Worm (Caenorhabditis elegans) whole organism, young adult: Measurements from ENCODE around the gene decr-1.1.
A peak's percentile ranks its signal among the peaks of the same experiment; 100 is the strongest.

ENCODE experiments used
- F22D6.2 ChIP-seq: sonication (generic microtip); optimal IDR thresholded peaks from 2 replicates; lab custom pipeline; 2016; ENCODE audit warnings: mild to moderate bottlenecking, missing genetic modification characterization, missing compliant biosample characterization
- F55B11.4 ChIP-seq: sonication (generic microtip); optimal IDR thresholded peaks from 2 replicates; lab custom pipeline; 2016; ENCODE audit warnings: missing compliant biosample characterization, missing genetic modification characterization, borderline replicate concordance; ENCODE audit not compliant: insufficient read depth
- K12H6.12 ChIP-seq: fragments of 200-800 bp; sonication (Bioruptor generic); optimal IDR thresholded peaks from 2 replicates; lab custom pipeline; 2018; ENCODE audit warnings: mild to moderate bottlenecking, missing genetic modification characterization, missing compliant biosample characterization
- Y56A3A.18 ChIP-seq: fragments of 200-800 bp; sonication (Bioruptor generic); IDR thresholded peaks from 2 replicates; pipeline ENCODE4 v1.3.6; 2022; ENCODE audit warnings: missing genetic modification reagents, missing genetic modification characterization, missing compliant biosample characterization
- akir-1 ChIP-seq: fragments of 200-800 bp; sonication (Bioruptor generic); optimal IDR thresholded peaks from 2 replicates; lab custom pipeline; 2018; ENCODE audit warnings: mild to moderate bottlenecking, missing genetic modification characterization, moderate library complexity, missing compliant biosample characterization
- athp-1 ChIP-seq: sonication (generic microtip); optimal IDR thresholded peaks from 2 replicates; lab custom pipeline; 2017; ENCODE audit warnings: mild to moderate bottlenecking, missing genetic modification characterization, missing compliant biosample characterization
- attf-5 ChIP-seq: fragments of 200-800 bp; sonication (Bioruptor generic); optimal IDR thresholded peaks from 2 replicates; lab custom pipeline; 2018; ENCODE audit warnings: mild to moderate bottlenecking, missing genetic modification characterization, missing compliant biosample characterization
- cebp-1 ChIP-seq, 2 experiments: fragments of 200-800 bp in 1 of 2; sonication (Bioruptor generic) in 1 of 2; sonication (generic microtip) in 1 of 2; IDR thresholded peaks in 1 of 2; optimal IDR thresholded peaks in 1 of 2; 2 replicates each; pipeline versions ENCODE4 v1.3.6 to Lab custom; 2017 to 2022; ENCODE audit warnings: missing compliant biosample characterization in 2 of 2, missing genetic modification characterization in 2 of 2, mild to moderate bottlenecking in 1 of 2, missing genetic modification reagents in 1 of 2, moderate library complexity in 1 of 2
- cebp-2 ChIP-seq: fragments of 200-800 bp; sonication (Bioruptor generic); IDR thresholded peaks from 2 replicates; pipeline ENCODE4 v1.3.6; 2022; ENCODE audit warnings: missing genetic modification characterization, missing compliant biosample characterization
- ceh-27 ChIP-seq: fragments of 200-800 bp; sonication (Bioruptor generic); optimal IDR thresholded peaks from 2 replicates; lab custom pipeline; 2018; ENCODE audit warnings: mild to moderate bottlenecking, missing genetic modification characterization, moderate library complexity, missing compliant biosample characterization
- ceh-91 ChIP-seq: fragments of 200-800 bp; sonication (Bioruptor generic); IDR thresholded peaks from 2 replicates; pipeline ENCODE4 v1.3.6; 2022; ENCODE audit warnings: missing genetic modification reagents, missing genetic modification characterization, missing compliant biosample characterization
- chd-7 ChIP-seq: sonication (generic microtip); optimal IDR thresholded peaks from 2 replicates; lab custom pipeline; 2016; ENCODE audit warnings: mild to moderate bottlenecking, missing genetic modification characterization, moderate library complexity, missing compliant biosample characterization
- dox-1 ChIP-seq: fragments of 200-800 bp; sonication (Bioruptor generic); IDR thresholded peaks from 2 replicates; pipeline ENCODE4 v1.3.6; 2022; ENCODE audit warnings: missing genetic modification reagents, missing genetic modification characterization, missing compliant biosample characterization
- egrh-3 ChIP-seq: fragments of 200-800 bp; sonication (Bioruptor generic); IDR thresholded peaks from 2 replicates; pipeline ENCODE4 v1.3.6; 2022; ENCODE audit warnings: missing genetic modification reagents, missing genetic modification characterization, missing compliant biosample characterization
- ekl-4 ChIP-seq: fragments of 200-800 bp; sonication (Bioruptor generic); IDR thresholded peaks from 2 replicates; pipeline ENCODE4 v1.3.6; 2022; ENCODE audit warnings: missing genetic modification reagents, missing genetic modification characterization, missing compliant biosample characterization
- gei-17 ChIP-seq: fragments of 200-800 bp; sonication (Bioruptor generic); optimal IDR thresholded peaks from 2 replicates; lab custom pipeline; 2018; ENCODE audit warnings: mild to moderate bottlenecking, missing genetic modification characterization, missing compliant biosample characterization
- hmg-1.2 ChIP-seq: fragments of 200-800 bp; sonication (Bioruptor generic); IDR thresholded peaks from 2 replicates; pipeline ENCODE4 v1.3.6; 2022; ENCODE audit warnings: missing genetic modification reagents, missing genetic modification characterization, missing compliant biosample characterization
- lin-35 ChIP-seq, 3 experiments: fragments of 150-350 bp in 2 of 3; sonication (generic microtip) in 1 of 3; optimal IDR thresholded peaks; 2 replicates each; lab custom pipeline; 2014 to 2018; ENCODE audit warnings: missing biosample characterization in 3 of 3, missing genetic modification characterization in 3 of 3, missing genetic modification reagents in 3 of 3
- lir-1 ChIP-seq: fragments of 200-800 bp; sonication (Bioruptor generic); conservative IDR thresholded peaks from 2 replicates; pipeline ENCODE4 v1.3.6; 2022; ENCODE audit warnings: missing genetic modification reagents, missing genetic modification characterization, missing compliant biosample characterization
- madf-6 ChIP-seq: fragments of 200-800 bp; sonication (Bioruptor generic); IDR thresholded peaks from 2 replicates; pipeline ENCODE4 v1.3.6; 2022; ENCODE audit warnings: missing genetic modification reagents, missing genetic modification characterization, missing compliant biosample characterization
- mes-4 ChIP-seq: sonication (generic microtip); optimal IDR thresholded peaks from 2 replicates; lab custom pipeline; 2016; ENCODE audit warnings: missing genotype, missing genetic modification characterization, missing compliant biosample characterization
- nhr-120 ChIP-seq: fragments of 200-800 bp; sonication (Bioruptor generic); IDR thresholded peaks from 2 replicates; pipeline ENCODE4 v1.3.6; 2022; ENCODE audit warnings: missing genetic modification characterization, missing compliant biosample characterization
- nhr-179 ChIP-seq: sonication (generic microtip); optimal IDR thresholded peaks from 2 replicates; lab custom pipeline; 2016; ENCODE audit warnings: mild to moderate bottlenecking, missing genetic modification characterization, missing compliant biosample characterization
- nhr-80 ChIP-seq: sonication (generic microtip); optimal IDR thresholded peaks from 2 replicates; lab custom pipeline; 2016; ENCODE audit warnings: missing genetic modification characterization, missing compliant biosample characterization
- pha-4 ChIP-seq: fragments of 150-350 bp; sonication (generic microtip); optimal IDR thresholded peaks from 2 replicates; lab custom pipeline; 2014; ENCODE audit warnings: missing biosample characterization, missing genetic modification reagents, missing genetic modification characterization
- rcor-1 ChIP-seq: fragments of 200-800 bp; sonication (Bioruptor generic); IDR thresholded peaks from 2 replicates; pipeline ENCODE4 v1.3.6; 2022; ENCODE audit warnings: missing genetic modification reagents, missing genetic modification characterization, missing compliant biosample characterization
- sdz-38 ChIP-seq: sonication (generic microtip); optimal IDR thresholded peaks from 2 replicates; lab custom pipeline; 2016; ENCODE audit warnings: missing genotype, missing genetic modification characterization, missing compliant biosample characterization
- zfh-2 ChIP-seq: fragments of 200-800 bp; sonication (Bioruptor generic); conservative IDR thresholded peaks from 2 replicates; pipeline ENCODE4 v1.3.6; 2022; ENCODE audit warnings: missing genetic modification reagents, missing genetic modification characterization, missing compliant biosample characterization
- ztf-18 ChIP-seq: sonication (generic microtip); optimal IDR thresholded peaks from 2 replicates; lab custom pipeline; 2016; ENCODE audit warnings: missing genotype, mild to moderate bottlenecking, missing genetic modification characterization, missing compliant biosample characterization
- ztf-25 ChIP-seq: fragments of 200-800 bp; sonication (Bioruptor generic); IDR thresholded peaks from 2 replicates; pipeline ENCODE4 v1.3.6; 2022; ENCODE audit warnings: missing genetic modification reagents, missing genetic modification characterization, missing compliant biosample characterization

decr-1.1 gene

DNA sequence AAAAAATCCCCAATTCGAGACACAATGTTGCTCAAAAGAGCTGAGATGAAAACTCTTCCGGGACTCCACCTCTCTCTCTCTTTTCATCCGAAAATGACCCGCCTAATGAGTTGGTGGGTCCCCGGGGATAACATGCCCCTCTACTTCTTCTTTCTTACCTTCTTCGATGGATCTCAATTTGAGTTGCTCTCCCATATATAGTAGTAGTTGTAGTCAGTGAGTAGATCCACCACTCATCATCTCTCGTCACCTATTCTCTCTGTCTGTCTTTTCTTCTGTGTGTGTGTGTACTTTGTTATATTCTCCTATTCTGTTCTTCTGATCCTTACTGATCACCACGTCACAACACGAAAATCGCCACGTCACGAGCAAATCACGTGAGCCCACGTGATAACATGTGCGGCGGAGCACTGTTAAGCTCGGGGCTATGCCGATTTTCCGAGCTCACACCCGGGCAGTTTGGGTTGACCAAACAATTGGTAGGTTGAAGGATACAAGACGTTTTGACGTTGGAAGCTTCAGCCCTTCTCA is 14.1 kb downstream of the decr-1.1 start, which contains the start of gene twk-32 (continued):
- TF ChIP-seq madf-6 (GFP tag; lab: Robert Waterston, UW) (0 out of 2 replicates have a peak, but pooled peaks have one; percentile 3), chd-7 (tag; lab: Kevin White, UChicago) (peak; percentile 31), dox-1 (GFP tag; lab: Robert Waterston, UW) (peak; percentile 31; the same call in 1 of the 2 replicates), akir-1 (GFP tag; lab: Kevin White, UChicago) (no peak)

DNA sequence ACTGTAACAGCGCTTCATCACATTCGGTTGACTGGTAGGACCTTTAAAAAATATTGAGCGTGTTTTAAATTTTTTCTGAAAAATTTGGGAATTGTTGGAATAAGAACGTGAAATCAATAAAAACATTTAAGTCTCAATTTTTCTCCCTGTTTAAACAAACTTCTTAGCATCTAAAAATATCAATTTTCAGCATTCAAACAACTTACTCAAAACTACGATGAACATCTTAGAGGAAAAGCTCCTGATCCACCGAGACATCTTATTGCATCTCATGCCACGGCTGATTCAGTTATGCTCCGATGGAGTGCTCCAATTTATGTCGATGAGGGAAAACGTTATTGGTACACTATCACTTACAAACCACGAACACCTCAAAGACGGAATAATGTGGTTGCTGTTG is 17.0 kb downstream of the decr-1.1 start:
- TF ChIP-seq ceh-91 (GFP tag; lab: Robert Waterston, UW) (no peak), F55B11.4 (tag; lab: Kevin White, UChicago) (no peak), nhr-179 (tag; lab: Kevin White, UChicago) (no peak)

DNA sequence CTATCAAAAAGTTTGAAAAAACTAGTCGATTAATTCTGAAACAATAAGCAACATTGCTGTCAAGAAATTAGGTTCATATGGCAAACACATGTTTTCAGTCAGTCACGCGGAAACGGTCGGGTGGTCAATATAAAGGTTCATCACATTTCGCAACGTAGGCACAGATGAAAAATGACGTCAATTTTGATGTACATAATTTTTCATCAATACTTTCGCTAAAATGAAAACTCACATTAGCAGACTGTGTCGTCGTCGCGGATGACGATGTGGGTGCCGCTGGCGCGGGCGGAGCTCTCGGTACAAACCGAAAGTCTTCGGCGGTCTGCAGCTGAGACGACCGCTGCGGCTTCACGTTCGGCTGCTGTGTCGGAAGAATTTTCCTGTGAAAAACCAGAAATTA is 21.7 kb downstream of the decr-1.1 start, which contains the start of gene swan-2:
TSS of gene swan-2 (minus strand) at position 380 of the 400 bp plus-strand sequence.
- TF ChIP-seq cebp-1 (GFP tag; IDR thresholded peaks at IDR 0.05; lab: Robert Waterston, UW): peak; percentile 84
- peak; percentile 91 for TF ChIP-seq cebp-1 (tag; optimal IDR thresholded peaks at IDR 0.05; lab: Kevin White, UChicago)
- peak; percentile 11 for TF ChIP-seq attf-5 (GFP tag; lab: Kevin White, UChicago)
- peak; percentile 46; the same call in 1 of the 2 replicates for TF ChIP-seq egrh-3 (GFP tag; lab: Robert Waterston, UW)
- TF ChIP-seq athp-1 (tag; lab: Kevin White, UChicago): no peak
- peak; percentile 83 for TF ChIP-seq zfh-2
- no peak for TF ChIP-seq gei-17 (GFP tag; lab: Kevin White, UChicago)

DNA sequence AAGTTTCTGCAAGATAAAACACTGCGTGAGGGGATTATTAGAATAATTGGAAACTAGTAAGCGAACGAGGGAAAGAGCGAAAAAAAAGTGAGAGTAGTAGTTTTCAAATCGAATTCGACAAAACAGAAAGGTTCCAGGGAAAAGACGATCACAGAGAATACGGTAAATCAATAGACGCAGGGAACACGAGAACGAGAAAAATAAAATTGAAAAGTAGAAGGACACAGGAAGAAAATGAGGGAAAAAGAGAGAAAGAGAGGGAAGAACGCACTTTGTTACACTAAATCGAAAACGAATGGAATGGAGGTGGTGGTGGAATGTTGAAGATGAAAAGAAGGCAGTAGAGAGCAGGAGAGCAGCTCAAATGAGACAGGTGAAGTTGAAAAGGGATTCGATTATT is 25.0 kb downstream of the decr-1.1 start, which contains the start of gene swan-1:
TSS of gene swan-1 (minus strand) at position 6 of the 400 bp plus-strand sequence.
- TF ChIP-seq nhr-80: no peak
- TF ChIP-seq ekl-4 (GFP tag; lab: Robert Waterston, UW): 0 out of 2 replicates have a peak, but pooled peaks have one; percentile 29

DNA sequence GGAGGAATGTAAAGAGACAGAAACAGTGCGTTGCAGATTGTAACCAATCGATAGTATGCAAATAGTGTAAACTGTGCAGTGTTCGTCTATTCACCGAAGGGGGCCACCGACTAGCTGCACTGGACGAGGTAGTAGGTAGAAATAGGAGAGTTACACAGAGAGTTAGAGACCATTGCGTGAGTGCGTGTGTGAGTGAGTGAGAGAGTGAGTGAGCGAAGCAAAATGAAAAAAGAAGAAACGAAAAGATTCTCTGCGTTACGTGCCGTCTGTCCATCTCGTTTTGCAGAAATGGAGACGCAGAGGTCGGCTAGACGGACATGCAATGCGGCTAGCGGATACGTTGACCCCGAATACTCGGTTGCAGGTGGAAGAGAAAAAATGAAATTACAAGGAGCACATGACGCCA is 26.3 kb downstream of the decr-1.1 start:
- TF ChIP-seq chd-7 (tag; lab: Kevin White, UChicago) (peak; percentile 31), attf-5 (GFP tag; lab: Kevin White, UChicago) (peak; percentile 77), ztf-25 (GFP tag; lab: Robert Waterston, UW) (no peak), gei-17 (GFP tag; lab: Kevin White, UChicago) (peak; percentile 22), sdz-38 (tag; lab: Kevin White, UChicago) (no peak), hmg-1.2 (GFP tag; lab: Robert Waterston, UW) (peak; percentile 74; the same call in 1 of the 2 replicates), ztf-18 (peak; percentile 60), nhr-120 (no peak), nhr-80 (peak; percentile 67), rcor-1 (peak; percentile 57; the same call in 1 of the 2 replicates), mes-4 (tag; lab: Kevin White, UChicago) (no peak), pha-4 (tag; lab: Kevin White, UChicago) (no peak), lin-35 (GFP tag; optimal IDR thresholded peaks at IDR 0.05; lab: Kevin White, UChicago) (peak in 1 of 3 experiments; percentile 28), ceh-27 (GFP tag; lab: Kevin White, UChicago) (peak; percentile 27), lir-1 (GFP tag; lab: Robert Waterston, UW) (0 out of 2 replicates have a peak, but pooled peaks have one; percentile 49), Y56A3A.18 (GFP tag; lab: Robert Waterston, UW) (0 out of 2 replicates have a peak, but pooled peaks have one; percentile 44), K12H6.12 (tag; lab: Kevin White, UChicago) (peak; percentile 78), F22D6.2 (no peak), cebp-2 (GFP tag; lab: Robert Waterston, UW) (no peak)
